Worm (Caenorhabditis elegans) whole organism, L1 larva: ENCODE measurements around the gene viro-2.

Experiments
- C04F5.9 ChIP-seq: sonication (generic microtip); optimal IDR thresholded peaks from 2 replicates; lab custom pipeline; 2016; ENCODE audit warnings: missing genetic modification characterization, missing compliant biosample characterization
- C16A3.4 ChIP-seq: fragments of 150-350 bp; optimal IDR thresholded peaks from 2 replicates; lab custom pipeline; 2014; ENCODE audit warnings: missing biosample characterization, missing genetic modification characterization
- Y116A8C.19 ChIP-seq: sonication (generic microtip); optimal IDR thresholded peaks from 2 replicates; lab custom pipeline; 2016; ENCODE audit warnings: missing compliant biosample characterization, missing genetic modification characterization, borderline replicate concordance
- alr-1 ChIP-seq: fragments of 200-800 bp; sonication (Bioruptor generic); optimal IDR thresholded peaks from 2 replicates; lab custom pipeline; 2018; ENCODE audit warnings: borderline replicate concordance, mild to moderate bottlenecking, missing genetic modification characterization, missing compliant biosample characterization
- aly-2 ChIP-seq: fragments of 150-350 bp; optimal IDR thresholded peaks from 2 replicates; lab custom pipeline; 2014; ENCODE audit warnings: missing biosample characterization, missing genetic modification characterization
- ama-1 ChIP-seq: fragments of 150-350 bp; optimal IDR thresholded peaks from 2 replicates; lab custom pipeline; 2014
- blmp-1 ChIP-seq: fragments of 150-350 bp; optimal IDR thresholded peaks from 2 replicates; lab custom pipeline; 2014; ENCODE audit warnings: missing biosample characterization, missing genetic modification characterization
- ceh-63 ChIP-seq: fragments of 200-800 bp; sonication (Bioruptor generic); optimal IDR thresholded peaks from 2 replicates; lab custom pipeline; 2018; ENCODE audit warnings: mild to moderate bottlenecking, missing genetic modification characterization, missing compliant biosample characterization
- ceh-82 ChIP-seq, 3 experiments: fragments of 150-350 bp in 1 of 3; sonication (generic microtip) in 2 of 3; optimal IDR thresholded peaks; 2 replicates each; lab custom pipeline; 2014 to 2017; ENCODE audit warnings: missing biosample characterization in 3 of 3, missing genetic modification characterization in 3 of 3
- ceh-88 ChIP-seq: fragments of 200-800 bp; sonication (Bioruptor generic); IDR thresholded peaks from 2 replicates; pipeline ENCODE4 v1.3.6; 2022; ENCODE audit warnings: missing genetic modification characterization, missing compliant biosample characterization
- ces-1 ChIP-seq: fragments of 150-350 bp; optimal IDR thresholded peaks from 2 replicates; lab custom pipeline; 2014; ENCODE audit warnings: missing biosample characterization, missing genetic modification reagents, missing genetic modification characterization
- efl-1 ChIP-seq, 4 experiments: fragments of 150-350 bp; optimal IDR thresholded peaks in 3 of 4; peaks in 1 of 4; 1 replicate in 1 of 4; 2 replicates in 3 of 4; lab custom pipeline; 2014; ENCODE audit warnings: missing biosample characterization in 2 of 4, missing genetic modification characterization in 2 of 4, missing genetic modification reagents in 2 of 4
- efl-3 ChIP-seq: fragments of 200-800 bp; sonication (Bioruptor generic); optimal IDR thresholded peaks from 2 replicates; lab custom pipeline; 2018; ENCODE audit warnings: mild to moderate bottlenecking, missing genetic modification characterization, missing compliant biosample characterization
- egl-13 ChIP-seq: sonication (generic microtip); optimal IDR thresholded peaks from 2 replicates; lab custom pipeline; 2016; ENCODE audit warnings: missing genotype, missing genetic modification reagents, missing genetic modification characterization, missing compliant biosample characterization
- ets-5 ChIP-seq: fragments of 200-800 bp; sonication (Bioruptor generic); IDR thresholded peaks from 2 replicates; pipeline ENCODE4 v1.3.6; 2022; ENCODE audit warnings: missing genetic modification characterization, missing compliant biosample characterization
- fkh-10 ChIP-seq: sonication (generic microtip); optimal IDR thresholded peaks from 2 replicates; lab custom pipeline; 2017; ENCODE audit warnings: missing biosample characterization, missing genetic modification reagents, missing genetic modification characterization
- fkh-4 ChIP-seq: sonication (generic microtip); optimal IDR thresholded peaks from 2 replicates; lab custom pipeline; 2016; ENCODE audit warnings: missing compliant biosample characterization, missing genetic modification characterization, borderline replicate concordance
- fkh-8 ChIP-seq: sonication (generic microtip); optimal IDR thresholded peaks from 2 replicates; lab custom pipeline; 2016; ENCODE audit warnings: mild to moderate bottlenecking, missing genetic modification characterization, missing compliant biosample characterization
- fos-1 ChIP-seq: fragments of 150-350 bp; optimal IDR thresholded peaks from 2 replicates; lab custom pipeline; 2014; ENCODE audit warnings: missing biosample characterization, missing genetic modification characterization
- grh-1 ChIP-seq: fragments of 200-800 bp; sonication (Bioruptor generic); IDR thresholded peaks from 2 replicates; pipeline ENCODE4 v1.3.6; 2022; ENCODE audit warnings: missing genetic modification reagents, missing genetic modification characterization, missing compliant biosample characterization
- isw-1 ChIP-seq: fragments of 200-800 bp; sonication (Bioruptor generic); IDR thresholded peaks from 2 replicates; pipeline ENCODE4 v1.3.6; 2022; ENCODE audit warnings: missing genetic modification characterization, missing compliant biosample characterization
- jun-1 ChIP-seq: fragments of 150-350 bp; optimal IDR thresholded peaks from 2 replicates; lab custom pipeline; 2014; ENCODE audit warnings: missing biosample characterization, missing genetic modification reagents, missing genetic modification characterization
- lin-13 ChIP-seq: fragments of 150-350 bp; optimal IDR thresholded peaks from 2 replicates; lab custom pipeline; 2014; ENCODE audit warnings: missing biosample characterization, missing genetic modification reagents, missing genetic modification characterization
- lin-14 ChIP-seq: fragments of 200-800 bp; sonication (Bioruptor generic); optimal IDR thresholded peaks from 2 replicates; lab custom pipeline; 2018; ENCODE audit warnings: mild to moderate bottlenecking, missing genetic modification characterization, moderate library complexity, missing compliant biosample characterization
- lin-35 ChIP-seq, 2 experiments: fragments of 150-350 bp; optimal IDR thresholded peaks; 2 replicates each; lab custom pipeline; 2014; ENCODE audit warnings: missing biosample characterization in 2 of 2, missing genetic modification characterization in 2 of 2, missing genetic modification reagents in 2 of 2
- lsy-2 ChIP-seq, 2 experiments: fragments of 150-350 bp; optimal IDR thresholded peaks; 2 replicates each; lab custom pipeline; 2014; ENCODE audit warnings: missing biosample characterization in 2 of 2, missing genetic modification characterization in 2 of 2
- mab-9 ChIP-seq: fragments of 200-800 bp; sonication (Bioruptor generic); IDR thresholded peaks from 2 replicates; pipeline ENCODE4 v1.3.6; 2022; ENCODE audit warnings: missing genetic modification reagents, missing genetic modification characterization, missing compliant biosample characterization
- mef-2 ChIP-seq: fragments of 150-350 bp; optimal IDR thresholded peaks from 2 replicates; lab custom pipeline; 2014; ENCODE audit warnings: missing biosample characterization, missing genetic modification characterization
- mep-1 ChIP-seq: fragments of 150-350 bp; optimal IDR thresholded peaks from 2 replicates; lab custom pipeline; 2014; ENCODE audit warnings: missing biosample characterization, missing genetic modification characterization
- nhr-12 ChIP-seq: sonication (generic microtip); optimal IDR thresholded peaks from 2 replicates; lab custom pipeline; 2017; ENCODE audit warnings: missing biosample characterization, missing genetic modification characterization
- nhr-19 ChIP-seq: fragments of 200-800 bp; sonication (Bioruptor generic); conservative IDR thresholded peaks from 2 replicates; pipeline ENCODE4 v1.3.6; 2022; ENCODE audit warnings: missing genetic modification characterization, missing compliant biosample characterization
- nhr-20 ChIP-seq: sonication (generic microtip); optimal IDR thresholded peaks from 2 replicates; lab custom pipeline; 2016; ENCODE audit warnings: mild to moderate bottlenecking, missing genetic modification characterization, missing compliant biosample characterization
- nhr-76 ChIP-seq: sonication (generic microtip); optimal IDR thresholded peaks from 2 replicates; lab custom pipeline; 2017; ENCODE audit warnings: missing biosample characterization, missing genetic modification characterization
- nhr-77 ChIP-seq: fragments of 150-350 bp; optimal IDR thresholded peaks from 2 replicates; lab custom pipeline; 2014; ENCODE audit warnings: missing biosample characterization, missing genetic modification characterization
- nhr-85 ChIP-seq: sonication (generic microtip); peaks from one replicate; lab custom pipeline; 2016; ENCODE audit warnings: missing genetic modification characterization, inconsistent platforms, missing compliant biosample characterization
- nhr-90 ChIP-seq: sonication (generic microtip); optimal IDR thresholded peaks from 2 replicates; lab custom pipeline; 2016; ENCODE audit warnings: mild to moderate bottlenecking, missing genetic modification characterization, missing compliant biosample characterization; ENCODE audit not compliant: poor library complexity
- pag-3 ChIP-seq: sonication (generic microtip); optimal IDR thresholded peaks from 2 replicates; lab custom pipeline; 2017; ENCODE audit warnings: missing genetic modification characterization, mild to moderate bottlenecking, missing compliant biosample characterization, antibody characterized with exemption, borderline replicate concordance; ENCODE audit not compliant: insufficient read depth
- pax-3 ChIP-seq: fragments of 200-800 bp; sonication (Bioruptor generic); optimal IDR thresholded peaks from 2 replicates; lab custom pipeline; 2018; ENCODE audit warnings: mild to moderate bottlenecking, missing genetic modification characterization, moderate library complexity, missing compliant biosample characterization
- pqm-1 ChIP-seq: sonication (generic microtip); optimal IDR thresholded peaks from 3 replicates; lab custom pipeline; 2017; ENCODE audit warnings: missing biosample characterization, missing genetic modification characterization
- rnt-1 ChIP-seq: sonication (generic microtip); optimal IDR thresholded peaks from 2 replicates; lab custom pipeline; 2016; ENCODE audit warnings: mild to moderate bottlenecking, missing genetic modification characterization, moderate library complexity, missing compliant biosample characterization
- snu-23 ChIP-seq: sonication (generic microtip); optimal IDR thresholded peaks from 2 replicates; lab custom pipeline; 2016; ENCODE audit warnings: missing genetic modification characterization, missing compliant biosample characterization
- sptf-1 ChIP-seq: fragments of 150-350 bp; optimal IDR thresholded peaks from 2 replicates; lab custom pipeline; 2014; ENCODE audit warnings: missing biosample characterization, missing genetic modification characterization
- tbx-2 ChIP-seq: sonication (generic microtip); optimal IDR thresholded peaks from 2 replicates; lab custom pipeline; 2016; ENCODE audit warnings: missing genetic modification characterization, missing compliant biosample characterization
- unc-30 ChIP-seq: sonication (generic microtip); optimal IDR thresholded peaks from 2 replicates; lab custom pipeline; 2017; ENCODE audit warnings: missing biosample characterization, missing genetic modification characterization
- unc-86 ChIP-seq: sonication (generic microtip); optimal IDR thresholded peaks from 2 replicates; lab custom pipeline; 2016; ENCODE audit warnings: missing genetic modification characterization, missing compliant biosample characterization
- xbp-1 ChIP-seq: sonication (generic microtip); optimal IDR thresholded peaks from 2 replicates; lab custom pipeline; 2016; ENCODE audit warnings: missing genetic modification characterization, missing compliant biosample characterization
- zip-4 ChIP-seq: fragments of 200-800 bp; sonication (Bioruptor generic); optimal IDR thresholded peaks from 2 replicates; lab custom pipeline; 2018; ENCODE audit warnings: mild to moderate bottlenecking, missing genetic modification characterization, moderate library complexity, missing compliant biosample characterization
- ztf-11 ChIP-seq, 2 experiments: sonication (generic microtip); optimal IDR thresholded peaks; 2 replicates each; lab custom pipeline; 2016 to 2017; ENCODE audit warnings: missing genetic modification characterization in 2 of 2, missing biosample characterization in 1 of 2, missing compliant biosample characterization in 1 of 2
- ztf-4 ChIP-seq: fragments of 150-350 bp; optimal IDR thresholded peaks from 2 replicates; lab custom pipeline; 2014; ENCODE audit warnings: missing biosample characterization, missing genetic modification characterization

The viro-2 gene

ce11 chrIII:7087180-7087579 is 41.5 kb upstream of the viro-2 start:
- TF ChIP-seq efl-1 (optimal IDR thresholded peaks at IDR 0.05; lab: Kevin White, UChicago), result peak in 1 of 2 experiments; percentile 13
- peak in 1 of 2 experiments; percentile 91 for TF ChIP-seq efl-1 (GFP tag; optimal IDR thresholded peaks at IDR 0.05 in 1 of 2; lab: Kevin White, UChicago)
- TF ChIP-seq ama-1 (lab: Kevin White, UChicago), result no peak
- peak in 1 of 2 experiments; percentile 32 for TF ChIP-seq lin-35 (GFP tag; optimal IDR thresholded peaks at IDR 0.05; lab: Kevin White, UChicago)
- TF ChIP-seq isw-1 (GFP tag; lab: Robert Waterston, UW), result no peak

- no peak for TF ChIP-seq ces-1 (GFP tag; lab: Kevin White, UChicago)
- TF ChIP-seq xbp-1 (tag; lab: Kevin White, UChicago), result peak; percentile 74
- TF ChIP-seq unc-86, result peak; percentile 43
- TF ChIP-seq ceh-88 (GFP tag; lab: Robert Waterston, UW), result no peak
- TF ChIP-seq mab-9 (GFP tag; lab: Robert Waterston, UW), result no peak
- TF ChIP-seq mef-2 (tag; lab: Kevin White, UChicago), result no peak
- TF ChIP-seq ceh-63 (GFP tag; lab: Kevin White, UChicago), result no peak
- TF ChIP-seq ztf-11 (tag; optimal IDR thresholded peaks at IDR 0.05; lab: Kevin White, UChicago), result peak in 1 of 2 experiments; percentile 68
- TF ChIP-seq nhr-90 (tag; lab: Kevin White, UChicago), result peak; percentile 72
- peak; percentile 76 to 77 for TF ChIP-seq lsy-2 (tag; optimal IDR thresholded peaks at IDR 0.05; lab: Kevin White, UChicago)
- TF ChIP-seq fkh-8 (tag; lab: Kevin White, UChicago), result peak; percentile 65
- TF ChIP-seq nhr-20, result peak; percentile 74
- peak; percentile 45 for TF ChIP-seq C04F5.9 (tag; lab: Kevin White, UChicago)
- peak; percentile 67 for TF ChIP-seq tbx-2 (tag; lab: Kevin White, UChicago)
- peak; percentile 46 for TF ChIP-seq isw-1 (GFP tag; lab: Robert Waterston, UW)
- TF ChIP-seq zip-4 (GFP tag; lab: Kevin White, UChicago), result no peak
- no peak for TF ChIP-seq efl-3 (GFP tag; lab: Kevin White, UChicago)
- no peak for TF ChIP-seq ets-5 (GFP tag; lab: Robert Waterston, UW)
- TF ChIP-seq snu-23, result peak; percentile 71
- peak; percentile 34 for TF ChIP-seq blmp-1 (tag; lab: Kevin White, UChicago)
- no peak for TF ChIP-seq pqm-1 (tag; lab: Kevin White, UChicago)
- peak; percentile 94 for TF ChIP-seq rnt-1 (tag; lab: Kevin White, UChicago)
- peak; percentile 87 for TF ChIP-seq nhr-85 (tag; lab: Kevin White, UChicago)
- peak; percentile 53 to 69 for TF ChIP-seq lin-35 (GFP tag; optimal IDR thresholded peaks at IDR 0.05; lab: Kevin White, UChicago)
- TF ChIP-seq C16A3.4 (tag; lab: Kevin White, UChicago), result peak; percentile 43
- TF ChIP-seq mep-1 (tag; lab: Kevin White, UChicago), result peak; percentile 51
- no peak for TF ChIP-seq alr-1
- peak; percentile 62 for TF ChIP-seq nhr-19 (GFP tag; lab: Robert Waterston, UW)
- peak; percentile 62 for TF ChIP-seq pax-3
- TF ChIP-seq sptf-1, result no peak
- no peak for TF ChIP-seq Y116A8C.19 (tag; lab: Kevin White, UChicago)
- TF ChIP-seq nhr-76 (tag; lab: Kevin White, UChicago), result no peak
- no peak for TF ChIP-seq ztf-4
- no peak for TF ChIP-seq pag-3 (tag; lab: Kevin White, UChicago)
- peak; percentile 73 for TF ChIP-seq egl-13 (tag; lab: Kevin White, UChicago)
- peak; percentile 32 for TF ChIP-seq lin-13 (GFP tag; lab: Kevin White, UChicago)
- no peak for TF ChIP-seq nhr-12 (tag; lab: Kevin White, UChicago)
- peak; percentile 73 to 74 for TF ChIP-seq efl-1 (optimal IDR thresholded peaks at IDR 0.05; lab: Kevin White, UChicago)
- peak in 1 of 2 experiments; percentile 51 for TF ChIP-seq efl-1 (GFP tag; optimal IDR thresholded peaks at IDR 0.05 in 1 of 2; lab: Kevin White, UChicago)
- no peak for TF ChIP-seq jun-1 (tag; lab: Kevin White, UChicago)
- TF ChIP-seq fos-1 (tag; lab: Kevin White, UChicago), result peak; percentile 19
- no peak for TF ChIP-seq unc-30 (tag; lab: Kevin White, UChicago)
- TF ChIP-seq ceh-82 (tag; optimal IDR thresholded peaks at IDR 0.05; lab: Kevin White, UChicago), result peak; percentile 12 to 45 (median 20)
- no peak for TF ChIP-seq grh-1
- TF ChIP-seq nhr-77 (tag; lab: Kevin White, UChicago), result peak; percentile 20
- TF ChIP-seq fkh-4 (tag; lab: Kevin White, UChicago), result peak; percentile 54
- TF ChIP-seq fkh-10 (GFP tag; lab: Kevin White, UChicago), result no peak
- peak; percentile 83 for TF ChIP-seq lin-14 (GFP tag; lab: Kevin White, UChicago)
- no peak for TF ChIP-seq aly-2 (tag; lab: Kevin White, UChicago)
Measured at ce11 chrIII:7087691-7088323, 40.9 kb upstream of the viro-2 start, which contains the start of gene fubl-2. Gene fubl-2 (minus strand): TSS chrIII:7087741.
